3 fruit fly cellular contexts compared by ENCODE assay signal in the genomic region with DNA sequence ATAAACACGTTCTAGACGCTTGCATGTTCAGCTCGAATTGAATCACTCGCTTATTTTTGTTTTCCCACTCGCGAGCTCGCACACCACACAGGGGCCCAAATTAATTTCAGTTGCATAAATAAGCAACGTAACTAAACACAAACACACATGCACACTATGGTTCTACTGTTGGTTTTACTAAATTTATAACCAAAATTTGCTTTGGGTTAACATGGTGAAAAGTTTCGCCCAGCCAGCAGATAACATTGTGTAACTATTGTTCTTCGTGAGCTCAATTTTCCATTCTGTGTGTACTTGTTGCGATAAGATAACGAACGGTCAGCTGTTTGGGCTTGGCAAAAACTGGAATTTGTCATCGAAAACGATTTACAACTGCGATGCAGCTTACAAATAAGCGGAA.
TF ChIP-seq lines count a peak whose summit lies in the region.

No protein-coding gene starts in this region.

- no peak for TF ChIP-seq CTCF in whole organism, embryonic (GFP tag; optimal IDR thresholded peaks at IDR 0.05; lab: Kevin White, UChicago)

TF ChIP-seq in whole organism, adult, 20 proteins besides CTCF, POLR2A, EP300 and RAD21:
- no peak for TF ChIP-seq cic (GFP tag; optimal IDR thresholded peaks at IDR 0.05; lab: Kevin White, UChicago)
- peak; percentile 24 for TF ChIP-seq kay (GFP tag; lab: Kevin White, UChicago; ENCODE audit: borderline replicate concordance)
- no peak for TF ChIP-seq CG7045 (GFP tag; optimal IDR thresholded peaks at IDR 0.05; lab: Kevin White, UChicago)

TF ChIP-seq in whole organism, embryonic, 481 proteins besides CTCF, POLR2A, EP300 and RAD21:
- TF ChIP-seq Pdp1 (GFP tag; optimal IDR thresholded peaks at IDR 0.05; lab: Kevin White, UChicago) (peak in 1 of 2 experiments; percentile 89), ATbp (GFP tag; optimal IDR thresholded peaks at IDR 0.05; lab: Kevin White, UChicago) (peak; percentile 28), CG18476 (GFP tag; optimal IDR thresholded peaks at IDR 0.05; lab: Kevin White, UChicago) (no peak), stc (GFP tag; IDR thresholded peaks at IDR 0.05; lab: Robert Waterston, UW) (no peak), D19B (GFP tag; optimal IDR thresholded peaks at IDR 0.05; lab: Kevin White, UChicago) (no peak), twi (tag; optimal IDR thresholded peaks at IDR 0.05; lab: Kevin White, UChicago) (no peak), Deaf1 (tag; optimal IDR thresholded peaks at IDR 0.05; lab: Kevin White, UChicago) (no peak), eve (GFP tag; optimal IDR thresholded peaks at IDR 0.05; lab: Kevin White, UChicago) (peak in 1 of 2 experiments; percentile 29), PHDP (tag; optimal IDR thresholded peaks at IDR 0.05; lab: Kevin White, UChicago) (peak; percentile 32), ase (GFP tag; IDR thresholded peaks at IDR 0.05; lab: Robert Waterston, UW) (no peak), sc (optimal IDR thresholded peaks at IDR 0.05; lab: Kevin White, UChicago) (no peak), sc (GFP tag; optimal IDR thresholded peaks at IDR 0.05; lab: Kevin White, UChicago) (peak; percentile 10), btn (GFP tag; optimal IDR thresholded peaks at IDR 0.05; lab: Kevin White, UChicago) (no peak), Max (GFP tag; optimal IDR thresholded peaks at IDR 0.05; lab: Kevin White, UChicago) (no peak), toy (GFP tag; IDR thresholded peaks at IDR 0.05; lab: Robert Waterston, UW) (no peak), Sox100B (GFP tag; optimal IDR thresholded peaks at IDR 0.05; lab: Kevin White, UChicago) (no peak)

TF ChIP-seq in whole organism, prepupa, 60 proteins besides CTCF, POLR2A, EP300 and RAD21:
- TF ChIP-seq Sox102F (GFP tag; optimal IDR thresholded peaks at IDR 0.05; lab: Kevin White, UChicago), result no peak
- TF ChIP-seq vri (GFP tag; optimal IDR thresholded peaks at IDR 0.05; lab: Kevin White, UChicago), result peak; percentile 3
- TF ChIP-seq lz (GFP tag; optimal IDR thresholded peaks at IDR 0.05; lab: Kevin White, UChicago), result no peak
- no peak for TF ChIP-seq fd59A (GFP tag; optimal IDR thresholded peaks at IDR 0.05; lab: Kevin White, UChicago)
- no peak for TF ChIP-seq CG16779 (tag; optimal IDR thresholded peaks at IDR 0.05; lab: Kevin White, UChicago)
- TF ChIP-seq CG6163 (GFP tag; IDR thresholded peaks at IDR 0.05; lab: Robert Waterston, UW), result no peak
- TF ChIP-seq Gug (GFP tag; IDR thresholded peaks at IDR 0.05; lab: Robert Waterston, UW), result no peak
- TF ChIP-seq fkh (GFP tag; optimal IDR thresholded peaks at IDR 0.05; lab: Kevin White, UChicago), result peak; percentile 70
- no peak for TF ChIP-seq salr (GFP tag; optimal IDR thresholded peaks at IDR 0.05; lab: Kevin White, UChicago)
- no peak for TF ChIP-seq Met (GFP tag; optimal IDR thresholded peaks at IDR 0.05; lab: Kevin White, UChicago)
